Fruit fly (Drosophila melanogaster) whole organism, embryonic: ENCODE data around the gene Klp67A.

ENCODE experiments used
- BtbVII ChIP-seq: fragments of 200-800 bp; sonication (Bioruptor generic); optimal IDR thresholded peaks from 3 replicates; lab custom pipeline; 2017; ENCODE audit warnings: missing biosample characterization, mild to moderate bottlenecking, missing genetic modification characterization
- Bteb2 ChIP-seq: fragments of 200-800 bp; sonication (Bioruptor generic); optimal IDR thresholded peaks from 2 replicates; lab custom pipeline; 2016; ENCODE audit warnings: missing biosample characterization, missing genetic modification characterization
- CG10366 ChIP-seq: fragments of 200-800 bp; sonication (Bioruptor generic); IDR thresholded peaks from 2 replicates; pipeline ENCODE4 v1.3.6; 2022; ENCODE audit warnings: missing biosample characterization, missing genetic modification characterization
- CG12219 ChIP-seq: fragments of 200-800 bp; sonication (Bioruptor generic); optimal IDR thresholded peaks from 3 replicates; lab custom pipeline; 2018; ENCODE audit warnings: missing biosample characterization, mild to moderate bottlenecking, missing genetic modification characterization
- CG12299 ChIP-seq: fragments of 200-800 bp; sonication (Bioruptor generic); optimal IDR thresholded peaks from 2 replicates; lab custom pipeline; 2018; ENCODE audit warnings: missing biosample characterization, mild to moderate bottlenecking, missing genetic modification characterization
- CG13624 ChIP-seq: fragments of 200-800 bp; sonication (Bioruptor generic); optimal IDR thresholded peaks from 2 replicates; lab custom pipeline; 2016; ENCODE audit warnings: missing biosample characterization, missing genetic modification characterization
- CG15479 ChIP-seq: fragments of 200-800 bp; sonication (Bioruptor generic); optimal IDR thresholded peaks from 3 replicates; lab custom pipeline; 2019; ENCODE audit warnings: missing biosample characterization, mild to moderate bottlenecking, missing genetic modification characterization, moderate library complexity
- CG15514 ChIP-seq: fragments of 200-800 bp; sonication (Bioruptor generic); optimal IDR thresholded peaks from 3 replicates; lab custom pipeline; 2017; ENCODE audit warnings: missing biosample characterization, missing genetic modification characterization, mild to moderate bottlenecking, moderate library complexity, missing genetic modification reagents
- CG1603 ChIP-seq: fragments of 200-800 bp; sonication (Bioruptor generic); optimal IDR thresholded peaks from 2 replicates; lab custom pipeline; 2019; ENCODE audit warnings: missing biosample characterization, mild to moderate bottlenecking, missing genetic modification characterization, moderate library complexity
- CG2678 ChIP-seq: fragments of 200-800 bp; sonication (Bioruptor generic); optimal IDR thresholded peaks from 3 replicates; lab custom pipeline; 2019; ENCODE audit warnings: missing biosample characterization, mild to moderate bottlenecking, missing genetic modification characterization, moderate library complexity
- CG30431 ChIP-seq: fragments of 200-800 bp; sonication (Bioruptor generic); optimal IDR thresholded peaks from 2 replicates; lab custom pipeline; 2017; ENCODE audit warnings: missing biosample characterization, missing genetic modification characterization
- CG32767 ChIP-seq: fragments of 200-800 bp; sonication (Bioruptor generic); IDR thresholded peaks from 2 replicates; pipeline ENCODE4 v1.3.6; 2022; ENCODE audit warnings: missing biosample characterization, missing genetic modification characterization
- CG7357 ChIP-seq: fragments of 200-800 bp; sonication (Bioruptor generic); IDR thresholded peaks from 3 replicates; pipeline ENCODE4 v1.3.6; 2022; ENCODE audit warnings: missing biosample characterization, missing genetic modification characterization
- CG7745 ChIP-seq: fragments of 200-800 bp; sonication (Bioruptor generic); optimal IDR thresholded peaks from 2 replicates; lab custom pipeline; 2018; ENCODE audit warnings: missing biosample characterization, mild to moderate bottlenecking, missing genetic modification characterization, moderate library complexity
- CG8290 ChIP-seq, 3 experiments: fragments of 200-800 bp; sonication (Bioruptor generic); optimal IDR thresholded peaks; 2 replicates each; lab custom pipeline; 2016 to 2019; ENCODE audit warnings: missing biosample characterization in 3 of 3, missing genetic modification characterization in 3 of 3, mild to moderate bottlenecking in 2 of 3, moderate library complexity in 1 of 3
- CG8924 ChIP-seq: fragments of 200-800 bp; optimal IDR thresholded peaks from 3 replicates; lab custom pipeline; 2019; ENCODE audit warnings: missing biosample characterization, mild to moderate bottlenecking, missing genetic modification characterization, moderate library complexity
- CG9797 ChIP-seq: fragments of 200-800 bp; sonication (Bioruptor generic); optimal IDR thresholded peaks from 3 replicates; lab custom pipeline; 2018; ENCODE audit warnings: missing biosample characterization, mild to moderate bottlenecking, missing genetic modification characterization
- CHES-1-like ChIP-seq: fragments of 200-800 bp; sonication (Bioruptor generic); optimal IDR thresholded peaks from 2 replicates; lab custom pipeline; 2016; ENCODE audit warnings: missing biosample characterization, missing genetic modification characterization
- Camta ChIP-seq: fragments of 200-800 bp; sonication (Bioruptor generic); optimal IDR thresholded peaks from 2 replicates; lab custom pipeline; 2016; ENCODE audit warnings: missing biosample characterization, missing genetic modification characterization
- D19B ChIP-seq: fragments of 200-800 bp; sonication (Bioruptor generic); optimal IDR thresholded peaks from 2 replicates; lab custom pipeline; 2017; ENCODE audit warnings: missing biosample characterization, mild to moderate bottlenecking, missing genetic modification characterization
- Dfd ChIP-seq, 2 experiments: fragments of >200 bp; optimal IDR thresholded peaks; 2 replicates each; lab custom pipeline; 2017; ENCODE audit warnings: missing biosample characterization in 2 of 2, missing genetic modification characterization in 2 of 2
- HLH54F ChIP-seq: fragments of 200-800 bp; sonication (Bioruptor generic); optimal IDR thresholded peaks from 3 replicates; lab custom pipeline; 2016; ENCODE audit warnings: missing biosample characterization, missing genetic modification characterization
- Lpt ChIP-seq: fragments of >200 bp; optimal IDR thresholded peaks from 2 replicates; lab custom pipeline; 2018; ENCODE audit warnings: missing biosample characterization, missing genetic modification characterization
- Opbp ChIP-seq: fragments of 200-800 bp; sonication (Bioruptor generic); IDR thresholded peaks from 3 replicates; pipeline ENCODE4 v1.3.6; 2022; ENCODE audit warnings: missing biosample characterization, missing genetic modification characterization; ENCODE audit not compliant: partially characterized antibody
- PHDP ChIP-seq: fragments of 200-800 bp; sonication (Bioruptor generic); optimal IDR thresholded peaks from 3 replicates; lab custom pipeline; 2018; ENCODE audit warnings: missing biosample characterization, mild to moderate bottlenecking, missing genetic modification characterization, moderate library complexity
- Scr ChIP-seq: fragments of 200-800 bp; sonication (Bioruptor generic); IDR thresholded peaks from 2 replicates; pipeline ENCODE4 v1.3.6; 2022; ENCODE audit warnings: missing biosample characterization, missing genetic modification characterization; ENCODE audit not compliant: partially characterized antibody
- Six4 ChIP-seq: fragments of 200-800 bp; sonication (Bioruptor generic); optimal IDR thresholded peaks from 2 replicates; lab custom pipeline; 2016; ENCODE audit warnings: missing biosample characterization, missing genetic modification characterization
- Vsx1 ChIP-seq: fragments of 200-800 bp; sonication (Bioruptor generic); optimal IDR thresholded peaks from 2 replicates; lab custom pipeline; 2017; ENCODE audit warnings: missing biosample characterization, mild to moderate bottlenecking, missing genetic modification characterization, missing genetic modification reagents
- Xbp1 ChIP-seq: fragments of 200-800 bp; sonication (Bioruptor generic); optimal IDR thresholded peaks from 3 replicates; lab custom pipeline; 2016; ENCODE audit warnings: missing biosample characterization, mild to moderate bottlenecking, missing genetic modification characterization
- bigmax ChIP-seq: fragments of 200-800 bp; sonication (Bioruptor generic); optimal IDR thresholded peaks from 2 replicates; lab custom pipeline; 2018; ENCODE audit warnings: missing biosample characterization, mild to moderate bottlenecking, missing genetic modification characterization
- ci ChIP-seq: fragments of 200-800 bp; sonication (Bioruptor generic); IDR thresholded peaks from 3 replicates; pipeline ENCODE4 v1.3.6; 2022; ENCODE audit warnings: missing biosample characterization, missing genetic modification characterization
- croc ChIP-seq: fragments of 200-800 bp; sonication (Bioruptor generic); conservative IDR thresholded peaks from 3 replicates; pipeline ENCODE4 v1.3.6; 2022; ENCODE audit warnings: missing biosample characterization, missing genetic modification characterization
- dmrt99B ChIP-seq: fragments of 200-800 bp; sonication (Bioruptor generic); optimal IDR thresholded peaks from 2 replicates; lab custom pipeline; 2018; ENCODE audit warnings: missing biosample characterization, mild to moderate bottlenecking, missing genetic modification characterization, moderate library complexity
- fd64A ChIP-seq: fragments of 200-800 bp; sonication (Bioruptor generic); optimal IDR thresholded peaks from 3 replicates; lab custom pipeline; 2018; ENCODE audit warnings: missing biosample characterization, mild to moderate bottlenecking, missing genetic modification characterization
- fu2 ChIP-seq: fragments of 200-800 bp; sonication (Bioruptor generic); optimal IDR thresholded peaks from 2 replicates; lab custom pipeline; 2016; ENCODE audit warnings: missing biosample characterization, missing genetic modification characterization
- gcm ChIP-seq: fragments of 200-800 bp; sonication (Bioruptor generic); optimal IDR thresholded peaks from 2 replicates; lab custom pipeline; 2019; ENCODE audit warnings: missing biosample characterization, mild to moderate bottlenecking, missing genetic modification characterization, moderate library complexity
- gfzf ChIP-seq: fragments of 200-800 bp; sonication (Bioruptor generic); optimal IDR thresholded peaks from 2 replicates; lab custom pipeline; 2016; ENCODE audit warnings: missing biosample characterization, mild to moderate bottlenecking, missing genetic modification characterization, moderate library complexity
- hb ChIP-seq: fragments of 200-800 bp; sonication (Bioruptor generic); IDR thresholded peaks from 3 replicates; pipeline ENCODE4 v1.3.6; 2022; ENCODE audit warnings: missing biosample characterization, missing genetic modification characterization; ENCODE audit not compliant: partially characterized antibody
- her ChIP-seq: fragments of 200-800 bp; sonication (Bioruptor generic); optimal IDR thresholded peaks from 2 replicates; lab custom pipeline; 2016; ENCODE audit warnings: missing biosample characterization, missing genetic modification characterization
- nmo ChIP-seq: fragments of 200-800 bp; sonication (Bioruptor generic); optimal IDR thresholded peaks from 2 replicates; lab custom pipeline; 2018; ENCODE audit warnings: missing biosample characterization, mild to moderate bottlenecking, missing genetic modification characterization, moderate library complexity
- odd ChIP-seq: fragments of 200-800 bp; sonication (Bioruptor generic); optimal IDR thresholded peaks from 2 replicates; lab custom pipeline; 2017; ENCODE audit warnings: missing biosample characterization, mild to moderate bottlenecking, missing genetic modification characterization
- p53 ChIP-seq: fragments of 200-800 bp; sonication (Bioruptor generic); optimal IDR thresholded peaks from 2 replicates; lab custom pipeline; 2016; ENCODE audit warnings: missing biosample characterization, missing genetic modification characterization
- pho ChIP-seq: fragments of 200-800 bp; sonication (Bioruptor generic); optimal IDR thresholded peaks from 2 replicates; lab custom pipeline; 2016; ENCODE audit warnings: missing biosample characterization, missing genetic modification characterization
- pnt ChIP-seq: fragments of 200-800 bp; sonication (Bioruptor generic); optimal IDR thresholded peaks from 3 replicates; lab custom pipeline; 2016; ENCODE audit warnings: missing biosample characterization, missing genetic modification characterization
- row ChIP-seq: fragments of 200-800 bp; sonication (Bioruptor generic); IDR thresholded peaks from 3 replicates; pipeline ENCODE4 v1.3.6; 2022; ENCODE audit warnings: missing biosample characterization, missing genetic modification characterization
- sd ChIP-seq: fragments of 200-800 bp; sonication (Bioruptor generic); optimal IDR thresholded peaks from 3 replicates; lab custom pipeline; 2018; ENCODE audit warnings: missing biosample characterization, mild to moderate bottlenecking, missing genetic modification characterization, moderate library complexity
- trem ChIP-seq: fragments of 200-800 bp; optimal IDR thresholded peaks from 3 replicates; lab custom pipeline; 2019; ENCODE audit warnings: missing biosample characterization, mild to moderate bottlenecking, missing genetic modification characterization, moderate library complexity
- usp ChIP-seq: fragments of >200 bp; optimal IDR thresholded peaks from 2 replicates; lab custom pipeline; 2017; ENCODE audit warnings: missing biosample characterization, missing genetic modification characterization
- vvl ChIP-seq: fragments of 200-800 bp; sonication (Bioruptor generic); IDR thresholded peaks from 2 replicates; pipeline ENCODE4 v1.3.6; 2022; ENCODE audit warnings: missing biosample characterization, missing genetic modification characterization
- yki ChIP-seq: fragments of >200 bp; optimal IDR thresholded peaks from 3 replicates; lab custom pipeline; 2018
- zfh1 ChIP-seq: fragments of 200-800 bp; sonication (Bioruptor generic); IDR thresholded peaks from 3 replicates; pipeline ENCODE4 v1.3.6; 2022; ENCODE audit warnings: missing biosample characterization, missing genetic modification characterization

Gene Klp67A

DNA sequence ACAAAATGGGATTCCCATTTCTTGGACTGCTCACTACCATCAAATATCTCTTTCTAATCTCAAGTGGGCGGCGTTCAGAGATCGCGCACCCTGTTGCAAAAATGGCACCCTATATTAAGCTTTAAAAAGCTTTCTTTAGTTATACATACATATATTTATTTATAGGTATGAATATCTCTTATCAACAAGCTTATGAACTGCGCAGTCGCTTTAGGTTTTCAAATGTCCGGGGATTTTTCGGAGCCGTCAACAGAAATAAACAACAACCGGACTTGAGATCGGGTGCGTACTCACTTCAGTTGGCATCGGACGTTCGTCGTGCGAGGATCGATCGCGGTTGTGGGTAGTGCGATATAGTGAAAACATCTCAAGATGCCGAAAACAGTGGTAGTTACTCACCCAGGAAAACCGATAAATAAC is 17.5 kb downstream of the Klp67A start, which contains the start of gene PGRP-LF (continued):
- TF ChIP-seq CG8924 (tag; lab: Kevin White, UChicago), result no peak
- TF ChIP-seq CG15514 (GFP tag; lab: Kevin White, UChicago), result peak; percentile 25
- TF ChIP-seq CG32767 (GFP tag; lab: Robert Waterston, UW), result peak; percentile 35; the same call in 1 of the 2 replicates
- TF ChIP-seq odd (GFP tag; lab: Kevin White, UChicago), result peak; percentile 6
- peak; percentile 25 for TF ChIP-seq Xbp1
- TF ChIP-seq croc (GFP tag; lab: Robert Waterston, UW), result no peak
- no peak for TF ChIP-seq p53 (GFP tag; lab: Kevin White, UChicago)
- no peak for TF ChIP-seq CG7357 (GFP tag; lab: Robert Waterston, UW)
- TF ChIP-seq CG10366 (GFP tag; lab: Robert Waterston, UW), result peak; percentile 94
- 0 out of 2 replicates have a peak, but pooled peaks have one; percentile 20 for TF ChIP-seq vvl (GFP tag; lab: Robert Waterston, UW)
- TF ChIP-seq nmo (GFP tag; lab: Kevin White, UChicago), result no peak
- no peak for TF ChIP-seq bigmax (GFP tag; lab: Kevin White, UChicago)
- no peak for TF ChIP-seq Six4
- TF ChIP-seq Dfd (GFP tag; optimal IDR thresholded peaks at IDR 0.05; lab: Kevin White, UChicago), result no peak
- no peak for TF ChIP-seq CG7745
- no peak for TF ChIP-seq Vsx1 (GFP tag; lab: Kevin White, UChicago)
- peak; percentile 18 for TF ChIP-seq CG12299 (tag; lab: Kevin White, UChicago)
- TF ChIP-seq CG15479 (GFP tag; lab: Kevin White, UChicago), result no peak
- TF ChIP-seq usp, result no peak
- no peak for TF ChIP-seq Opbp (GFP tag; lab: Robert Waterston, UW)
- TF ChIP-seq fd64A (GFP tag; lab: Kevin White, UChicago), result no peak
- TF ChIP-seq trem (tag; lab: Kevin White, UChicago), result no peak
- no peak for TF ChIP-seq pnt
- TF ChIP-seq CG12219 (GFP tag; lab: Kevin White, UChicago), result no peak
- TF ChIP-seq yki (lab: Kevin White, UChicago), result no peak
- no peak for TF ChIP-seq CG1603 (tag; lab: Kevin White, UChicago)
- TF ChIP-seq zfh1 (GFP tag; lab: Robert Waterston, UW), result no peak
- TF ChIP-seq gfzf (GFP tag; lab: Kevin White, UChicago), result no peak
- TF ChIP-seq Lpt, result no peak
- TF ChIP-seq Scr (GFP tag; lab: Robert Waterston, UW), result no peak; the same call in 1 of the 2 replicates
- TF ChIP-seq CG30431 (GFP tag; lab: Kevin White, UChicago), result no peak
- TF ChIP-seq Camta (GFP tag; lab: Kevin White, UChicago), result no peak
- TF ChIP-seq fu2 (GFP tag; lab: Kevin White, UChicago), result no peak
- no peak for TF ChIP-seq sd (tag; lab: Kevin White, UChicago)
- TF ChIP-seq dmrt99B (tag; lab: Kevin White, UChicago), result peak; percentile 21
- TF ChIP-seq D19B (GFP tag; lab: Kevin White, UChicago), result no peak
- peak; percentile 8 for TF ChIP-seq CG2678
- TF ChIP-seq CG9797 (GFP tag; lab: Kevin White, UChicago), result no peak
- peak; percentile 5 for TF ChIP-seq pho (GFP tag; lab: Kevin White, UChicago)
- TF ChIP-seq hb, result no peak
- TF ChIP-seq row (GFP tag; lab: Robert Waterston, UW), result peak; percentile 39; the same call in 1 of the 3 replicates
- TF ChIP-seq CHES-1-like (GFP tag; lab: Kevin White, UChicago), result peak; percentile 22
- peak; percentile 82 for TF ChIP-seq CG13624
- TF ChIP-seq ci, result peak; percentile 42; the same call in 2 of the 3 replicates
- no peak for TF ChIP-seq Bteb2 (GFP tag; lab: Kevin White, UChicago)
- TF ChIP-seq HLH54F, result peak; percentile 6
- TF ChIP-seq her (GFP tag; lab: Kevin White, UChicago), result no peak
- no peak for TF ChIP-seq gcm (GFP tag; lab: Kevin White, UChicago)
- no peak for TF ChIP-seq CG8290 (GFP tag; optimal IDR thresholded peaks at IDR 0.05; lab: Kevin White, UChicago)
- TF ChIP-seq CG8290 (tag; optimal IDR thresholded peaks at IDR 0.05; lab: Kevin White, UChicago), result peak in 1 of 2 experiments; percentile 46
- peak; percentile 7 for TF ChIP-seq BtbVII
- peak; percentile 48 for TF ChIP-seq PHDP (tag; lab: Kevin White, UChicago)
